Fruit fly (Drosophila melanogaster): ENCODE results near the gene CG31407.

DNA sequence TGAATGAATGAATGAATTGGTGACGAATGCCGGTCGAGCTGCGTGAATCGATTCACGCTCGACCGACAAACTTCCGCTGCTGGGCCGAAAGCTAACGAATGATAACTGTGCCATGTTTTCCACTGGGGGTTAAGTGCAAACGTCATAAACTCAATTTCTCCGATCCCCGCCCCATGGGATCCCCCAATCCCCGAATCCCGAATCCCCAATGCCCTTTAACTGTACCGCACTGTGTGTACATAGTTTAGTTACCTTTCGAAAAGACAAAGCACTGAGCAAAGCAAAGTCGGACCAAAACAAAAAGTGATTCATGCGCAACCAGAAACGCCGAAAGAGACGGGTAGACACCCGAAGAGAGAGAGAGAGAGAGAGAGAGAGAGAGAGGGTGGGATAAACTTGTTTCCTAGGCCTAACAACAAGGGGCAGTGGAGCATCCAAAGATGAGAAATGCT is 10.1 kb upstream of the CG31407 start:
- TF ChIP-seq B-H1 (GFP tag; IDR thresholded peaks at IDR 0.05) = no peak
- no peak for TF ChIP-seq Max (GFP tag; optimal IDR thresholded peaks at IDR 0.05)

Measured in whole organism, embryonic.